Fruit fly (Drosophila melanogaster) whole organism, embryonic: ENCODE results near the gene CG43295.

Source experiments
- Asciz ChIP-seq: fragments of 200-800 bp; sonication (Bioruptor generic); optimal IDR thresholded peaks from 2 replicates; lab custom pipeline; 2017; ENCODE audit warnings: missing biosample characterization, mild to moderate bottlenecking, missing genetic modification characterization, missing genetic modification reagents
- Atf6 ChIP-seq: fragments of 200-800 bp; sonication (Bioruptor generic); IDR thresholded peaks from 2 replicates; pipeline ENCODE4 v1.3.6; 2022; ENCODE audit warnings: missing biosample characterization, missing genetic modification characterization
- B-H1 ChIP-seq: fragments of 200-800 bp; sonication (Bioruptor generic); IDR thresholded peaks from 3 replicates; pipeline ENCODE4 v1.3.6; 2022; ENCODE audit warnings: missing biosample characterization, missing genetic modification characterization
- B-H2 ChIP-seq: fragments of 200-800 bp; sonication (Bioruptor generic); optimal IDR thresholded peaks from 2 replicates; lab custom pipeline; 2018; ENCODE audit warnings: missing biosample characterization, mild to moderate bottlenecking, missing genetic modification characterization
- CG1024 ChIP-seq: fragments of 200-800 bp; sonication (Bioruptor generic); IDR thresholded peaks from 2 replicates; pipeline ENCODE4 v1.3.6; 2022; ENCODE audit warnings: missing biosample characterization, missing genetic modification characterization
- CG10543 ChIP-seq: fragments of 200-800 bp; sonication (Bioruptor generic); optimal IDR thresholded peaks from 3 replicates; lab custom pipeline; 2017; ENCODE audit warnings: missing biosample characterization, mild to moderate bottlenecking, missing genetic modification characterization, moderate library complexity
- CG12769 ChIP-seq: fragments of 200-800 bp; sonication (Bioruptor generic); optimal IDR thresholded peaks from 2 replicates; lab custom pipeline; 2019; ENCODE audit warnings: missing biosample characterization, mild to moderate bottlenecking, missing genetic modification characterization, moderate library complexity
- CG13624 ChIP-seq: fragments of 200-800 bp; sonication (Bioruptor generic); optimal IDR thresholded peaks from 2 replicates; lab custom pipeline; 2016; ENCODE audit warnings: missing biosample characterization, missing genetic modification characterization
- CG14441 ChIP-seq: fragments of 200-800 bp; sonication (Bioruptor generic); IDR thresholded peaks from 2 replicates; pipeline ENCODE4 v1.3.6; 2022; ENCODE audit warnings: missing biosample characterization, missing genetic modification characterization
- CG14860 ChIP-seq: fragments of 200-800 bp; sonication (Bioruptor generic); IDR thresholded peaks from 3 replicates; pipeline ENCODE4 v1.3.6; 2022; ENCODE audit warnings: missing biosample characterization, missing genetic modification characterization; ENCODE audit not compliant: partially characterized antibody
- CG15011 ChIP-seq: fragments of 200-800 bp; sonication (Bioruptor generic); optimal IDR thresholded peaks from 3 replicates; lab custom pipeline; 2018; ENCODE audit warnings: missing biosample characterization, mild to moderate bottlenecking, missing genetic modification characterization
- CG17612 ChIP-seq: fragments of 200-800 bp; sonication (Bioruptor generic); IDR thresholded peaks from 2 replicates; pipeline ENCODE4 v1.3.6; 2022; ENCODE audit warnings: missing biosample characterization, missing genetic modification characterization
- CG18764 ChIP-seq: fragments of 200-800 bp; sonication (Bioruptor generic); optimal IDR thresholded peaks from 3 replicates; lab custom pipeline; 2016; ENCODE audit warnings: missing biosample characterization, missing genetic modification characterization
- CG30431 ChIP-seq: fragments of 200-800 bp; sonication (Bioruptor generic); optimal IDR thresholded peaks from 2 replicates; lab custom pipeline; 2017; ENCODE audit warnings: missing biosample characterization, missing genetic modification characterization
- CG3065 ChIP-seq: fragments of 200-800 bp; sonication (Bioruptor generic); optimal IDR thresholded peaks from 2 replicates; lab custom pipeline; 2016; ENCODE audit warnings: missing biosample characterization, missing genetic modification characterization
- CG31388 ChIP-seq: fragments of 200-800 bp; sonication (Bioruptor generic); optimal IDR thresholded peaks from 2 replicates; lab custom pipeline; 2016; ENCODE audit warnings: missing biosample characterization, missing genetic modification characterization
- CG34376 ChIP-seq: fragments of 200-800 bp; sonication (Bioruptor generic); optimal IDR thresholded peaks from 2 replicates; lab custom pipeline; 2018; ENCODE audit warnings: missing biosample characterization, mild to moderate bottlenecking, missing genetic modification characterization
- CG42726 ChIP-seq: fragments of 200-800 bp; sonication (Bioruptor generic); IDR thresholded peaks from 2 replicates; pipeline ENCODE4 v1.3.6; 2022; ENCODE audit warnings: missing biosample characterization, missing genetic modification characterization; ENCODE audit not compliant: partially characterized antibody
- CG6254 ChIP-seq: fragments of 200-800 bp; sonication (Bioruptor generic); optimal IDR thresholded peaks from 3 replicates; lab custom pipeline; 2017; ENCODE audit warnings: mild to moderate bottlenecking, missing biosample characterization, missing genetic modification reagents, missing genetic modification characterization
- CG6813 ChIP-seq: fragments of 200-800 bp; sonication (Bioruptor generic); optimal IDR thresholded peaks from 2 replicates; lab custom pipeline; 2017; ENCODE audit warnings: missing biosample characterization, missing genetic modification characterization, mild to moderate bottlenecking, moderate library complexity, missing genetic modification reagents
- CG7963 ChIP-seq: fragments of 200-800 bp; sonication (Bioruptor generic); IDR thresholded peaks from 3 replicates; pipeline ENCODE4 v1.3.6; 2022; ENCODE audit warnings: missing biosample characterization, missing genetic modification characterization; ENCODE audit not compliant: partially characterized antibody
- D19A ChIP-seq: fragments of 200-800 bp; optimal IDR thresholded peaks from 3 replicates; lab custom pipeline; 2019; ENCODE audit warnings: missing biosample characterization, mild to moderate bottlenecking, missing genetic modification characterization, moderate library complexity
- Dad ChIP-seq: fragments of 200-800 bp; sonication (Bioruptor generic); optimal IDR thresholded peaks from 3 replicates; lab custom pipeline; 2016; ENCODE audit warnings: missing biosample characterization, missing genetic modification characterization
- Dip3 ChIP-seq: fragments of 200-800 bp; sonication (Bioruptor generic); optimal IDR thresholded peaks from 3 replicates; lab custom pipeline; 2016; ENCODE audit warnings: missing biosample characterization, missing genetic modification characterization
- Gsc ChIP-seq: fragments of 200-800 bp; sonication (Bioruptor generic); IDR thresholded peaks from 2 replicates; pipeline ENCODE4 v1.3.6; 2022; ENCODE audit warnings: missing biosample characterization, missing genetic modification characterization
- Hr3 ChIP-seq: fragments of 200-800 bp; sonication (Bioruptor generic); optimal IDR thresholded peaks from 3 replicates; lab custom pipeline; 2016; ENCODE audit warnings: missing biosample characterization, missing genetic modification characterization
- MESR4 ChIP-seq: fragments of 200-800 bp; sonication (Bioruptor generic); optimal IDR thresholded peaks from 2 replicates; lab custom pipeline; 2018; ENCODE audit warnings: missing biosample characterization, mild to moderate bottlenecking, missing genetic modification characterization, moderate library complexity
- Meics ChIP-seq: fragments of 200-800 bp; sonication (Bioruptor generic); optimal IDR thresholded peaks from 2 replicates; lab custom pipeline; 2017; ENCODE audit warnings: missing biosample characterization, mild to moderate bottlenecking, missing genetic modification characterization
- Poxn ChIP-seq: fragments of 200-800 bp; sonication (Bioruptor generic); IDR thresholded peaks from 2 replicates; pipeline ENCODE4 v1.3.6; 2022; ENCODE audit warnings: missing biosample characterization, missing genetic modification characterization
- Rx ChIP-seq: fragments of 200-800 bp; sonication (Bioruptor generic); IDR thresholded peaks from 2 replicates; pipeline ENCODE4 v1.3.6; 2022; ENCODE audit warnings: missing biosample characterization, missing genetic modification characterization
- Stat92E ChIP-seq, 3 experiments: fragments of >200 bp in 2 of 3; fragments of 200-800 bp in 1 of 3; sonication (Bioruptor generic) in 1 of 3; optimal IDR thresholded peaks; 2 replicates each; lab custom pipeline; 2017 to 2019; ENCODE audit warnings: missing biosample characterization in 3 of 3, missing genetic modification characterization in 3 of 3, mild to moderate bottlenecking in 1 of 3, moderate library complexity in 1 of 3
- Xrp1 ChIP-seq: fragments of 200-800 bp; sonication (Bioruptor generic); IDR thresholded peaks from 2 replicates; pipeline ENCODE4 v1.3.6; 2022; ENCODE audit warnings: missing biosample characterization, missing genetic modification characterization
- ab ChIP-seq: fragments of 200-800 bp; sonication (Bioruptor generic); optimal IDR thresholded peaks from 2 replicates; lab custom pipeline; 2016; ENCODE audit warnings: missing biosample characterization, missing genetic modification characterization
- br ChIP-seq: fragments of >200 bp; optimal IDR thresholded peaks from 2 replicates; lab custom pipeline; 2017
- croc ChIP-seq: fragments of 200-800 bp; sonication (Bioruptor generic); conservative IDR thresholded peaks from 3 replicates; pipeline ENCODE4 v1.3.6; 2022; ENCODE audit warnings: missing biosample characterization, missing genetic modification characterization
- dysf ChIP-seq: fragments of 200-800 bp; sonication (Bioruptor generic); IDR thresholded peaks from 3 replicates; pipeline ENCODE4 v1.3.6; 2022; ENCODE audit warnings: missing biosample characterization, missing genetic modification characterization
- exex ChIP-seq: fragments of 200-800 bp; sonication (Bioruptor generic); optimal IDR thresholded peaks from 4 replicates; lab custom pipeline; 2018; ENCODE audit warnings: missing biosample characterization, mild to moderate bottlenecking, missing genetic modification characterization, moderate library complexity
- ftz-f1 ChIP-seq: fragments of 200-800 bp; sonication (Bioruptor generic); optimal IDR thresholded peaks from 2 replicates; lab custom pipeline; 2016; ENCODE audit warnings: missing biosample characterization, missing genetic modification characterization
- gcm ChIP-seq: fragments of 200-800 bp; sonication (Bioruptor generic); optimal IDR thresholded peaks from 2 replicates; lab custom pipeline; 2019; ENCODE audit warnings: missing biosample characterization, mild to moderate bottlenecking, missing genetic modification characterization, moderate library complexity
- nmo ChIP-seq: fragments of 200-800 bp; sonication (Bioruptor generic); optimal IDR thresholded peaks from 2 replicates; lab custom pipeline; 2018; ENCODE audit warnings: missing biosample characterization, mild to moderate bottlenecking, missing genetic modification characterization, moderate library complexity
- otp ChIP-seq: fragments of 200-800 bp; sonication (Bioruptor generic); IDR thresholded peaks from 3 replicates; pipeline ENCODE4, ENCODE4 v1.3.6; 2022; ENCODE audit warnings: missing biosample characterization, missing genetic modification characterization
- sens ChIP-seq: fragments of 200-800 bp; sonication (Bioruptor generic); peaks from one replicate; lab custom pipeline; 2016; ENCODE audit warnings: missing biosample characterization, missing genetic modification characterization
- sob ChIP-seq: fragments of 200-800 bp; sonication (Bioruptor generic); IDR thresholded peaks from 2 replicates; pipeline ENCODE4 v1.3.6; 2022; ENCODE audit warnings: missing biosample characterization, missing genetic modification characterization
- stwl ChIP-seq: fragments of 200-800 bp; sonication (Bioruptor generic); optimal IDR thresholded peaks from 3 replicates; lab custom pipeline; 2018; ENCODE audit warnings: missing biosample characterization, mild to moderate bottlenecking, missing genetic modification characterization, moderate library complexity
- tio ChIP-seq: fragments of 200-800 bp; sonication (Bioruptor generic); optimal IDR thresholded peaks from 2 replicates; lab custom pipeline; 2017; ENCODE audit warnings: missing biosample characterization, missing genetic modification characterization, inconsistent platforms
- ttk ChIP-seq: fragments of 200-800 bp; sonication (Bioruptor generic); IDR thresholded peaks from 2 replicates; pipeline ENCODE4 v2.1.2; 2022; ENCODE audit warnings: missing biosample characterization, missing genetic modification characterization
- unpg ChIP-seq: fragments of 200-800 bp; sonication (Bioruptor generic); optimal IDR thresholded peaks from 3 replicates; lab custom pipeline; 2018; ENCODE audit warnings: missing biosample characterization, mild to moderate bottlenecking, missing genetic modification characterization, moderate library complexity
- vnd ChIP-seq: fragments of 200-800 bp; sonication (Bioruptor generic); IDR thresholded peaks from 3 replicates; pipeline ENCODE4 v1.3.6; 2022; ENCODE audit warnings: missing biosample characterization, missing genetic modification characterization; ENCODE audit not compliant: partially characterized antibody
- wek ChIP-seq: fragments of 200-800 bp; sonication (Bioruptor generic); optimal IDR thresholded peaks from 3 replicates; lab custom pipeline; 2018; ENCODE audit warnings: missing biosample characterization, mild to moderate bottlenecking, missing genetic modification characterization, moderate library complexity
- yki ChIP-seq: fragments of >200 bp; optimal IDR thresholded peaks from 3 replicates; lab custom pipeline; 2018
- z ChIP-seq: fragments of 200-800 bp; sonication (Bioruptor generic); IDR thresholded peaks from 3 replicates; pipeline ENCODE4 v1.3.6; 2022; ENCODE audit warnings: missing biosample characterization, missing genetic modification characterization

CG43295 gene

DNA sequence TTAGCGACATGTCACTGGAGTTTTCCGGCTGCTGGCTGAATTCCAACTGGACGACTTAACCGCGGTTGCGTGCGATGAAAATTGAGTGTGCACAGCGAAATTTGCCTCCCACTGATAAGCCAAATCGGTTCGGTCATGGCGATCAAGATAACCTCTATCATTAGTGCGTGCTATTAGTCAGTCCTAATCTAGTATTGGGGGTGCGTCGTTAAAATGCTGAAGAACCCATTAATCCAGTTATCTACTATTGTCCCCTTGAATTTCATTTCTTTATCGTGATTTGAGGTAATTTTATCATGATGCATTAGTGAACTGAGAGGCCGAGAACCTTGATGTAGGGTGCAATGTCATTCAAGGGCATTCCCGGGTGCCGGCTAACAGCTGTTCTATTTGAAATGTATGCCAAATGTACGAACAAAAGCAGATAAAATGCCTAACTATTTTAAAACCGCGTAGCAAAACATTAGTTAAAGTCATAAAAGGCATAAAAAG, 22.9 kb downstream of the CG43295 start, which contains the start of gene Pgm1 (continued):
- TF ChIP-seq vnd (GFP tag; lab: Robert Waterston, UW) (no peak), gcm (GFP tag; lab: Kevin White, UChicago) (peak; percentile 74), Stat92E (GFP tag; optimal IDR thresholded peaks at IDR 0.05; lab: Kevin White, UChicago) (peak in 1 of 3 experiments; percentile 87), ftz-f1 (peak; percentile 94), Hr3 (GFP tag; lab: Kevin White, UChicago) (peak; percentile 80), CG15011 (GFP tag; lab: Kevin White, UChicago) (no peak), CG6813 (peak; percentile 77), br (no peak), CG30431 (GFP tag; lab: Kevin White, UChicago) (peak; percentile 60), yki (lab: Kevin White, UChicago) (no peak), MESR4 (GFP tag; lab: Kevin White, UChicago) (peak; percentile 42), B-H1 (GFP tag; lab: Robert Waterston, UW) (peak; percentile 66), sob (GFP tag; lab: Robert Waterston, UW) (peak; percentile 59; the same call in 1 of the 2 replicates), nmo (GFP tag; lab: Kevin White, UChicago) (peak; percentile 82), CG13624 (GFP tag; lab: Kevin White, UChicago) (peak; percentile 92), exex (tag; lab: Kevin White, UChicago) (peak; percentile 97), sens (GFP tag; lab: Kevin White, UChicago) (peak; percentile 99), Meics (peak; percentile 84), unpg (GFP tag; lab: Kevin White, UChicago) (no peak), otp (peak; percentile 68; the same call in 2 of the 3 replicates), dysf (GFP tag; lab: Robert Waterston, UW) (peak; percentile 79), wek (peak; percentile 73), CG42726 (peak; percentile 42; the same call in 1 of the 2 replicates), Atf6 (GFP tag; lab: Robert Waterston, UW) (peak; percentile 77), CG31388 (peak; percentile 51), CG34376 (GFP tag; lab: Kevin White, UChicago) (peak; percentile 98), CG10543 (GFP tag; lab: Kevin White, UChicago) (peak; percentile 79), Xrp1 (GFP tag; lab: Robert Waterston, UW) (peak; percentile 84), tio (GFP tag; lab: Kevin White, UChicago) (peak; percentile 53), z (GFP tag; lab: Robert Waterston, UW) (0 out of 3 replicates have a peak, but pooled peaks have one; percentile 23), Gsc (GFP tag; lab: Robert Waterston, UW) (peak; percentile 54; the same call in 1 of the 2 replicates), CG17612 (GFP tag; lab: Robert Waterston, UW) (peak; percentile 48), Rx (GFP tag; lab: Robert Waterston, UW) (peak; percentile 72), CG14860 (no peak), D19A (tag; lab: Kevin White, UChicago) (peak; percentile 64), CG12769 (tag; lab: Kevin White, UChicago) (peak; percentile 97), Dip3 (peak; percentile 84), ab (peak; percentile 79), B-H2 (peak; percentile 71), CG3065 (GFP tag; lab: Kevin White, UChicago) (peak; percentile 58), CG1024 (GFP tag; lab: Robert Waterston, UW) (peak; percentile 46; the same call in 1 of the 2 replicates), Dad (GFP tag; lab: Kevin White, UChicago) (peak; percentile 81), Poxn (GFP tag; lab: Robert Waterston, UW) (no peak), croc (GFP tag; lab: Robert Waterston, UW) (peak; percentile 44), stwl (tag; lab: Kevin White, UChicago) (peak; percentile 15), Asciz (GFP tag; lab: Kevin White, UChicago) (no peak), CG6254 (GFP tag; lab: Kevin White, UChicago) (peak; percentile 45), CG14441 (GFP tag; lab: Robert Waterston, UW) (peak; percentile 78), ttk (GFP tag; lab: Robert Waterston, UW) (peak; percentile 64), CG7963 (GFP tag; lab: Robert Waterston, UW) (no peak), CG18764 (peak; percentile 74)
